Worm (Caenorhabditis elegans) whole organism, young adult: ENCODE measurements around the gene szy-2.

Source experiments
- bed-2 ChIP-seq: fragments of 200-800 bp; sonication (Bioruptor generic); IDR thresholded peaks from 2 replicates; pipeline ENCODE4 v1.3.6; 2022; ENCODE audit warnings: missing genetic modification reagents, missing genetic modification characterization, missing compliant biosample characterization
- dpff-1 ChIP-seq: sonication (generic microtip); optimal IDR thresholded peaks from 2 replicates; lab custom pipeline; 2017; ENCODE audit warnings: mild to moderate bottlenecking, missing genetic modification characterization, missing compliant biosample characterization
- dpl-1 ChIP-seq: fragments of 150-350 bp; optimal IDR thresholded peaks from 2 replicates; lab custom pipeline; 2014; ENCODE audit warnings: missing biosample characterization, missing genetic modification reagents, missing genetic modification characterization
- egrh-3 ChIP-seq: fragments of 200-800 bp; sonication (Bioruptor generic); IDR thresholded peaks from 2 replicates; pipeline ENCODE4 v1.3.6; 2022; ENCODE audit warnings: missing genetic modification reagents, missing genetic modification characterization, missing compliant biosample characterization
- madf-8 ChIP-seq: fragments of 200-800 bp; sonication (Bioruptor generic); conservative IDR thresholded peaks from 2 replicates; pipeline ENCODE4 v1.3.6; 2022; ENCODE audit warnings: missing genetic modification reagents, missing genetic modification characterization, missing compliant biosample characterization
- unc-130 ChIP-seq: sonication (generic microtip); optimal IDR thresholded peaks from 2 replicates; lab custom pipeline; 2016; ENCODE audit warnings: missing genetic modification reagents, missing genetic modification characterization, missing compliant biosample characterization

DNA sequence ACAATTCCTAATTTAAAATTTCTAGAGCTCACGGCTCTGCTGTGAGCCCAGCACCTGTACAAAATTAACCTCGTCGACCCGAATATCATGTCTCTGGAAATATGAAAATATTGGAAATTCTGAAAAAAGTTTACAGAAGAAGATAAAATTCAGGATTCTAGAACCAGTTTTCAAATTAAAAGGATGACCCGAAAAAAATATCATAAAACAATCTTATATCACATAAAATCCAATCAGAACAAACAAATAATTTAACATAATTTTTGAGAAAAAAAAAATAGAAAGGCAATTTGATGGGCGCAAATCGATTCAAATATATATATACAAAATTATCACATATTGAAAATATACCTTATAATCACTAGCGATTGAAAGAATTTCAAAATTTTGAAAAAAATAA is 14.2 kb upstream of the szy-2 start, which contains the start of gene Y32H12A.7:
- TF ChIP-seq dpff-1 (tag; lab: Kevin White, UChicago), result no peak
- no peak for TF ChIP-seq unc-130 (GFP tag; lab: Kevin White, UChicago)
- TF ChIP-seq bed-2 (GFP tag; lab: Robert Waterston, UW), result no peak
- no peak for TF ChIP-seq egrh-3 (GFP tag; lab: Robert Waterston, UW)
- no peak for TF ChIP-seq madf-8 (GFP tag; lab: Robert Waterston, UW)
- TF ChIP-seq dpl-1, result no peak
